Fruit fly (Drosophila melanogaster): ENCODE results near the gene CG8907.

CG8907 gene

dm6 chr3R:17056183-17056904 is 48.3 kb downstream of the CG8907 start (continued):
- TF ChIP-seq HLH106 (tag; optimal IDR thresholded peaks at IDR 0.05) (no peak), Hr83 (GFP tag; optimal IDR thresholded peaks at IDR 0.05; ENCODE audit: poor library complexity, severe bottlenecking) (peak; percentile 52), woc (GFP tag; optimal IDR thresholded peaks at IDR 0.05) (no peak), tai (GFP tag; optimal IDR thresholded peaks at IDR 0.05) (no peak), Dfd (GFP tag; optimal IDR thresholded peaks at IDR 0.05) (no peak), sv (GFP tag; optimal IDR thresholded peaks at IDR 0.05) (no peak), Myc (optimal IDR thresholded peaks at IDR 0.05) (no peak)

- peak in 1 of 2 experiments; percentile 38 for TF ChIP-seq foxo (GFP tag; optimal IDR thresholded peaks at IDR 0.05)
- TF ChIP-seq HLH106 (tag; optimal IDR thresholded peaks at IDR 0.05): peak; percentile 4
- TF ChIP-seq rgr (GFP tag; optimal IDR thresholded peaks at IDR 0.05): peak; percentile 6
- no peak for TF ChIP-seq Dif (GFP tag; optimal IDR thresholded peaks at IDR 0.05; ENCODE audit: partially characterized antibody)
Observed at dm6 chr3R:17056905-17057251, 48.8 kb downstream of the CG8907 start.

- peak; percentile 48 for TF ChIP-seq rgr (GFP tag; optimal IDR thresholded peaks at IDR 0.05)
- peak; percentile 13 for TF ChIP-seq HLH106 (tag; optimal IDR thresholded peaks at IDR 0.05)
- TF ChIP-seq dmrt93B (GFP tag; optimal IDR thresholded peaks at IDR 0.05): peak; percentile 60
- TF ChIP-seq br (GFP tag; optimal IDR thresholded peaks at IDR 0.05): peak; percentile 24
- TF ChIP-seq Sp1 (GFP tag; optimal IDR thresholded peaks at IDR 0.05): peak; percentile 34
- no peak for TF ChIP-seq tai (GFP tag; optimal IDR thresholded peaks at IDR 0.05)
- TF ChIP-seq Mio (GFP tag; optimal IDR thresholded peaks at IDR 0.05): no peak
- peak; percentile 38 for TF ChIP-seq h (GFP tag; optimal IDR thresholded peaks at IDR 0.05)
- no peak for TF ChIP-seq Hnf4 (GFP tag; optimal IDR thresholded peaks at IDR 0.05)
- TF ChIP-seq Dif (GFP tag; optimal IDR thresholded peaks at IDR 0.05; ENCODE audit: partially characterized antibody): peak; percentile 17
- peak; percentile 70 for TF ChIP-seq ey (GFP tag; optimal IDR thresholded peaks at IDR 0.05)
- peak; percentile 60 for TF ChIP-seq OdsH (GFP tag; optimal IDR thresholded peaks at IDR 0.05)
- peak; percentile 23 for TF ChIP-seq Rel (GFP tag; optimal IDR thresholded peaks at IDR 0.05)
- TF ChIP-seq Rel (tag; optimal IDR thresholded peaks at IDR 0.05): no peak
- TF ChIP-seq fru (GFP tag; optimal IDR thresholded peaks at IDR 0.05): peak; percentile 69
- TF ChIP-seq Hr83 (GFP tag; optimal IDR thresholded peaks at IDR 0.05; ENCODE audit: poor library complexity, severe bottlenecking): peak; percentile 83
- peak; percentile 72 for TF ChIP-seq N (GFP tag; optimal IDR thresholded peaks at IDR 0.05)
- peak; percentile 83 for TF ChIP-seq brk (GFP tag; optimal IDR thresholded peaks at IDR 0.05)
- peak in 1 of 2 experiments; percentile 58 for TF ChIP-seq dl (GFP tag; optimal IDR thresholded peaks at IDR 0.05; ENCODE audit: insufficient read depth in 1 of 2, partially characterized antibody in 2 of 2)
- TF ChIP-seq Hr78 (GFP tag; optimal IDR thresholded peaks at IDR 0.05): peak; percentile 14
- peak; percentile 22 for TF ChIP-seq CG9705 (GFP tag; optimal IDR thresholded peaks at IDR 0.05)
- peak; percentile 46 for TF ChIP-seq Jra (GFP tag; optimal IDR thresholded peaks at IDR 0.05)
- peak; percentile 53 for TF ChIP-seq psq (GFP tag; optimal IDR thresholded peaks at IDR 0.05)
- TF ChIP-seq jim (GFP tag; optimal IDR thresholded peaks at IDR 0.05): peak; percentile 56
- TF ChIP-seq dsf (GFP tag; optimal IDR thresholded peaks at IDR 0.05; ENCODE audit: borderline replicate concordance): no peak
- TF ChIP-seq Vsx2 (GFP tag; optimal IDR thresholded peaks at IDR 0.05; ENCODE audit: partially characterized antibody): no peak
- TF ChIP-seq foxo (GFP tag; optimal IDR thresholded peaks at IDR 0.05): peak in 1 of 2 experiments; percentile 67
- peak; percentile 12 for TF ChIP-seq CrebA (GFP tag; optimal IDR thresholded peaks at IDR 0.05; ENCODE audit: borderline replicate concordance)
- TF ChIP-seq usp (GFP tag; optimal IDR thresholded peaks at IDR 0.05): no peak
Observed at dm6 chr3R:17059100-17059810, 51.2 kb downstream of the CG8907 start.

- TF ChIP-seq dl (GFP tag; optimal IDR thresholded peaks at IDR 0.05; ENCODE audit: insufficient read depth in 1 of 2, partially characterized antibody in 2 of 2): peak in 1 of 2 experiments; percentile 27
- no peak for TF ChIP-seq br (GFP tag; optimal IDR thresholded peaks at IDR 0.05)
- TF ChIP-seq Dif (GFP tag; optimal IDR thresholded peaks at IDR 0.05; ENCODE audit: partially characterized antibody): peak; percentile 34
- TF ChIP-seq Hr83 (GFP tag; optimal IDR thresholded peaks at IDR 0.05; ENCODE audit: poor library complexity, severe bottlenecking): no peak
Observed at dm6 chr3R:17059811-17060169, 51.7 kb downstream of the CG8907 start.
